Worm (Caenorhabditis elegans) whole organism, midembryonic: ENCODE results near the gene skr-20.

Source experiments
- cog-1 ChIP-seq: sonication (generic microtip); optimal IDR thresholded peaks from 2 replicates; lab custom pipeline; 2016; ENCODE audit warnings: missing genetic modification characterization, missing compliant biosample characterization
- klf-2 ChIP-seq: fragments of 200-800 bp; sonication (Bioruptor generic); conservative IDR thresholded peaks from 2 replicates; pipeline ENCODE4 v1.3.6; 2022; ENCODE audit warnings: missing genetic modification reagents, missing genetic modification characterization, missing compliant biosample characterization
- ref-1 ChIP-seq: fragments of 200-800 bp; sonication (Bioruptor generic); conservative IDR thresholded peaks from 2 replicates; pipeline ENCODE4 v1.3.6; 2022; ENCODE audit warnings: missing genetic modification reagents, missing genetic modification characterization, missing compliant biosample characterization
- tab-1 ChIP-seq: fragments of 200-800 bp; sonication (Bioruptor generic); IDR thresholded peaks from 2 replicates; pipeline ENCODE4 v1.3.6; 2022; ENCODE audit warnings: missing genetic modification characterization, missing compliant biosample characterization

DNA sequence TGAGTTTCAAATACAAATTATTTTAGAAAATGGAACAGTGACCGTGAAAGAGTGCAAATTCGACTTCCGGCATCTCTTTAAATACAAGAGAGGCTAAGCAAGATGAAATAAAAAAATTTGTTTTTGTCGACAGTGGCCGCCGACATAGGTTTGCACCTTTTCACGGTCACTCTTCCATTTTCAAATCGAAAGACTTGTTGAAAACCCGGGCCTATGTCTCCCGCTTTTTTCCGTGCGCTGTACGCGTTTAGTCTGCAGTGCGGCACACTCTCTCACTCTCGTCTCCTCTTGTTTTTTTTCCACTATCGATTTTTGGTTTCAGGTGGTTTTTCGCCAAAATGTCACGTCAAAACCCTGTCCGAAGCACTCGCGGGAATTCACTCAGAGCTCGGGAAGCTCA, 21.8 kb upstream of the skr-20 start, which contains the start of gene hpl-1:
- no peak for TF ChIP-seq klf-2
- no peak for TF ChIP-seq cog-1 (tag; lab: Kevin White, UChicago)
- TF ChIP-seq tab-1 (GFP tag; lab: Robert Waterston, UW), result no peak
- no peak for TF ChIP-seq ref-1 (GFP tag; lab: Robert Waterston, UW)
